Fruit fly (Drosophila melanogaster): ENCODE data around the gene RpS14a.

The RpS14a gene

dm6 chrX:7980786-7981185 lies 47.2 kb downstream of the RpS14a start:
- TF ChIP-seq insv (optimal IDR thresholded peaks at IDR 0.05) (no peak), ttk (optimal IDR thresholded peaks at IDR 0.05) (no peak), psq (optimal IDR thresholded peaks at IDR 0.05) (no peak), h (optimal IDR thresholded peaks at IDR 0.05) (no peak), Sin3A (optimal IDR thresholded peaks at IDR 0.05) (no peak), Myc (optimal IDR thresholded peaks at IDR 0.05) (no peak)
